Fruit fly (Drosophila melanogaster) whole organism, embryonic: ENCODE data around the gene Zpr1.
A peak's percentile ranks its signal among the peaks of the same experiment; 100 is the strongest.

ENCODE experiments used
- B-H1 ChIP-seq: fragments of 200-800 bp; sonication (Bioruptor generic); IDR thresholded peaks from 3 replicates; pipeline ENCODE4 v1.3.6; 2022; ENCODE audit warnings: missing biosample characterization, missing genetic modification characterization
- CG12744 ChIP-seq: fragments of 200-800 bp; sonication (Bioruptor generic); optimal IDR thresholded peaks from 2 replicates; lab custom pipeline; 2016; ENCODE audit warnings: missing biosample characterization, missing genetic modification characterization
- CG14441 ChIP-seq: fragments of 200-800 bp; sonication (Bioruptor generic); IDR thresholded peaks from 2 replicates; pipeline ENCODE4 v1.3.6; 2022; ENCODE audit warnings: missing biosample characterization, missing genetic modification characterization
- CG14965 ChIP-seq: fragments of 200-800 bp; sonication (Bioruptor generic); optimal IDR thresholded peaks from 2 replicates; lab custom pipeline; 2016; ENCODE audit warnings: missing biosample characterization, missing genetic modification characterization, borderline replicate concordance
- CG15479 ChIP-seq: fragments of 200-800 bp; sonication (Bioruptor generic); optimal IDR thresholded peaks from 3 replicates; lab custom pipeline; 2019; ENCODE audit warnings: missing biosample characterization, mild to moderate bottlenecking, missing genetic modification characterization, moderate library complexity
- CG1603 ChIP-seq: fragments of 200-800 bp; sonication (Bioruptor generic); optimal IDR thresholded peaks from 2 replicates; lab custom pipeline; 2019; ENCODE audit warnings: missing biosample characterization, mild to moderate bottlenecking, missing genetic modification characterization, moderate library complexity
- CG17385 ChIP-seq: fragments of 200-800 bp; sonication (Bioruptor generic); optimal IDR thresholded peaks from 3 replicates; lab custom pipeline; 2018; ENCODE audit warnings: missing biosample characterization, mild to moderate bottlenecking, missing genetic modification characterization
- CG2120 ChIP-seq: fragments of 200-800 bp; sonication (Bioruptor generic); optimal IDR thresholded peaks from 3 replicates; lab custom pipeline; 2016; ENCODE audit warnings: missing biosample characterization, missing genetic modification characterization
- CG2199 ChIP-seq: fragments of 200-800 bp; sonication (Bioruptor generic); IDR thresholded peaks from 3 replicates; pipeline ENCODE4 v1.3.6; 2022; ENCODE audit warnings: missing biosample characterization, missing genetic modification characterization
- CG30020 ChIP-seq: fragments of 200-800 bp; optimal IDR thresholded peaks from 2 replicates; lab custom pipeline; 2019; ENCODE audit warnings: missing biosample characterization, mild to moderate bottlenecking, missing genetic modification characterization, moderate library complexity
- CG31388 ChIP-seq: fragments of 200-800 bp; sonication (Bioruptor generic); optimal IDR thresholded peaks from 2 replicates; lab custom pipeline; 2016; ENCODE audit warnings: missing biosample characterization, missing genetic modification characterization
- CG32532 ChIP-seq: fragments of 200-800 bp; sonication (Bioruptor generic); IDR thresholded peaks from 2 replicates; pipeline ENCODE4 v1.3.6; 2022; ENCODE audit warnings: missing biosample characterization, missing genetic modification characterization
- CG6175 ChIP-seq: fragments of 200-800 bp; sonication (Bioruptor generic); IDR thresholded peaks from 3 replicates; pipeline ENCODE4 v1.3.6; 2022; ENCODE audit warnings: missing biosample characterization, missing genetic modification characterization
- CG6765 ChIP-seq: fragments of 200-800 bp; sonication (Bioruptor generic); optimal IDR thresholded peaks from 3 replicates; lab custom pipeline; 2017; ENCODE audit warnings: missing biosample characterization, mild to moderate bottlenecking, missing genetic modification characterization
- CG6854 ChIP-seq: fragments of 200-800 bp; sonication (Bioruptor generic); optimal IDR thresholded peaks from 3 replicates; lab custom pipeline; 2017; ENCODE audit warnings: missing biosample characterization, mild to moderate bottlenecking, missing genetic modification characterization
- CG9876 ChIP-seq: fragments of 200-800 bp; sonication (Bioruptor generic); optimal IDR thresholded peaks from 2 replicates; lab custom pipeline; 2016; ENCODE audit warnings: missing biosample characterization, missing genetic modification characterization
- CG9932 ChIP-seq: fragments of 200-800 bp; sonication (Bioruptor generic); IDR thresholded peaks from 2 replicates; pipeline ENCODE4 v1.3.6; 2022; ENCODE audit warnings: missing biosample characterization, missing genetic modification characterization
- CrebB ChIP-seq: fragments of 200-800 bp; sonication (Bioruptor generic); optimal IDR thresholded peaks from 3 replicates; lab custom pipeline; 2018; ENCODE audit warnings: missing biosample characterization, mild to moderate bottlenecking, missing genetic modification characterization
- D19A ChIP-seq: fragments of 200-800 bp; optimal IDR thresholded peaks from 3 replicates; lab custom pipeline; 2019; ENCODE audit warnings: missing biosample characterization, mild to moderate bottlenecking, missing genetic modification characterization, moderate library complexity
- Dad ChIP-seq: fragments of 200-800 bp; sonication (Bioruptor generic); optimal IDR thresholded peaks from 3 replicates; lab custom pipeline; 2016; ENCODE audit warnings: missing biosample characterization, missing genetic modification characterization
- Doc2 ChIP-seq: fragments of 200-800 bp; sonication (Bioruptor generic); IDR thresholded peaks from 2 replicates; pipeline ENCODE4 v1.3.6; 2022; ENCODE audit warnings: missing biosample characterization, missing genetic modification characterization
- Drgx ChIP-seq: fragments of 200-800 bp; sonication (Bioruptor generic); IDR thresholded peaks from 2 replicates; pipeline ENCODE4 v1.3.6; 2022; ENCODE audit warnings: missing biosample characterization, missing genetic modification characterization
- Elba2 ChIP-seq: fragments of 200-800 bp; sonication (Bioruptor generic); optimal IDR thresholded peaks from 3 replicates; lab custom pipeline; 2016; ENCODE audit warnings: missing biosample characterization, missing genetic modification characterization
- Fer3 ChIP-seq: fragments of 200-800 bp; sonication (Bioruptor generic); optimal IDR thresholded peaks from 2 replicates; lab custom pipeline; 2018; ENCODE audit warnings: missing biosample characterization, mild to moderate bottlenecking, missing genetic modification characterization, moderate library complexity
- HLH3B ChIP-seq: fragments of 200-800 bp; sonication (Bioruptor generic); IDR thresholded peaks from 2 replicates; pipeline ENCODE4 v1.3.6; 2022; ENCODE audit warnings: missing biosample characterization, missing genetic modification characterization
- Hmr ChIP-seq: fragments of 200-800 bp; sonication (Bioruptor generic); optimal IDR thresholded peaks from 3 replicates; lab custom pipeline; 2017; ENCODE audit warnings: mild to moderate bottlenecking, missing biosample characterization, missing genetic modification reagents, missing genetic modification characterization
- Hr51 ChIP-seq, 2 experiments: fragments of 200-800 bp; sonication (Bioruptor generic); optimal IDR thresholded peaks; 2 replicates in 1 of 2; 3 replicates in 1 of 2; lab custom pipeline; 2016 to 2018; ENCODE audit warnings: missing biosample characterization in 2 of 2, missing genetic modification characterization in 2 of 2, mild to moderate bottlenecking in 1 of 2, moderate library complexity in 1 of 2
- Hsf ChIP-seq: fragments of 200-800 bp; sonication (Bioruptor generic); optimal IDR thresholded peaks from 3 replicates; lab custom pipeline; 2016; ENCODE audit warnings: missing biosample characterization, missing genetic modification characterization
- NFAT ChIP-seq: fragments of 200-800 bp; sonication (Bioruptor generic); IDR thresholded peaks from 2 replicates; pipeline ENCODE4 v1.3.6; 2022; ENCODE audit warnings: missing biosample characterization, missing genetic modification characterization
- Nf-YC ChIP-seq: fragments of 200-800 bp; optimal IDR thresholded peaks from 3 replicates; lab custom pipeline; 2019; ENCODE audit warnings: missing biosample characterization, mild to moderate bottlenecking, missing genetic modification characterization, moderate library complexity
- Oaz ChIP-seq: fragments of 200-800 bp; sonication (Bioruptor generic); IDR thresholded peaks from 2 replicates; pipeline ENCODE4 v1.3.6; 2022; ENCODE audit warnings: missing biosample characterization, missing genetic modification characterization
- al ChIP-seq: fragments of 200-800 bp; sonication (Bioruptor generic); IDR thresholded peaks from 2 replicates; pipeline ENCODE4 v1.3.6; 2022; ENCODE audit warnings: missing biosample characterization, missing genetic modification characterization
- amos ChIP-seq: fragments of 200-800 bp; sonication (Bioruptor generic); IDR thresholded peaks from 2 replicates; pipeline ENCODE4 v1.3.6; 2022; ENCODE audit warnings: missing biosample characterization, missing genetic modification characterization; ENCODE audit not compliant: partially characterized antibody
- ase ChIP-seq: fragments of 200-800 bp; sonication (Bioruptor generic); IDR thresholded peaks from 3 replicates; pipeline ENCODE4 v1.3.6; 2022; ENCODE audit warnings: missing biosample characterization, missing genetic modification characterization
- bbx ChIP-seq: fragments of 200-800 bp; sonication (Bioruptor generic); IDR thresholded peaks from 2 replicates; pipeline ENCODE4 v1.3.6; 2022; ENCODE audit warnings: missing biosample characterization, missing genetic modification characterization; ENCODE audit not compliant: partially characterized antibody
- ci ChIP-seq: fragments of 200-800 bp; sonication (Bioruptor generic); IDR thresholded peaks from 3 replicates; pipeline ENCODE4 v1.3.6; 2022; ENCODE audit warnings: missing biosample characterization, missing genetic modification characterization
- crc ChIP-seq: fragments of 200-800 bp; sonication (Bioruptor generic); optimal IDR thresholded peaks from 2 replicates; lab custom pipeline; 2016; ENCODE audit warnings: missing biosample characterization, missing genetic modification characterization
- gcm2 ChIP-seq: fragments of 200-800 bp; sonication (Bioruptor generic); optimal IDR thresholded peaks from 2 replicates; lab custom pipeline; 2016; ENCODE audit warnings: missing biosample characterization, missing genetic modification characterization
- gsb ChIP-seq: fragments of 200-800 bp; sonication (Bioruptor generic); IDR thresholded peaks from 2 replicates; pipeline ENCODE4 v1.3.6; 2022; ENCODE audit warnings: missing biosample characterization, missing genetic modification characterization
- odd ChIP-seq: fragments of 200-800 bp; sonication (Bioruptor generic); optimal IDR thresholded peaks from 2 replicates; lab custom pipeline; 2017; ENCODE audit warnings: missing biosample characterization, mild to moderate bottlenecking, missing genetic modification characterization
- otp ChIP-seq: fragments of 200-800 bp; sonication (Bioruptor generic); IDR thresholded peaks from 3 replicates; pipeline ENCODE4, ENCODE4 v1.3.6; 2022; ENCODE audit warnings: missing biosample characterization, missing genetic modification characterization
- pan ChIP-seq, 4 experiments: fragments of >200 bp in 3 of 4; fragments of 200-800 bp in 1 of 4; sonication (Bioruptor generic) in 1 of 4; optimal IDR thresholded peaks in 3 of 4; IDR thresholded peaks in 1 of 4; 2 replicates each; pipeline versions ENCODE4 v1.3.6 to Lab custom; 2017 to 2022; ENCODE audit warnings: missing biosample characterization in 2 of 4, missing genetic modification characterization in 2 of 4, mixed read lengths in 1 of 4
- pzg ChIP-seq: fragments of 200-800 bp; sonication (Bioruptor generic); optimal IDR thresholded peaks from 3 replicates; lab custom pipeline; 2018; ENCODE audit warnings: missing biosample characterization, mild to moderate bottlenecking, missing genetic modification characterization, moderate library complexity
- sna ChIP-seq: fragments of 200-800 bp; sonication (Bioruptor generic); IDR thresholded peaks from 2 replicates; pipeline ENCODE4 v1.3.6; 2022; ENCODE audit warnings: missing biosample characterization, missing genetic modification characterization; ENCODE audit not compliant: partially characterized antibody
- sob ChIP-seq: fragments of 200-800 bp; sonication (Bioruptor generic); IDR thresholded peaks from 2 replicates; pipeline ENCODE4 v1.3.6; 2022; ENCODE audit warnings: missing biosample characterization, missing genetic modification characterization
- tio ChIP-seq: fragments of 200-800 bp; sonication (Bioruptor generic); optimal IDR thresholded peaks from 2 replicates; lab custom pipeline; 2017; ENCODE audit warnings: missing biosample characterization, missing genetic modification characterization, inconsistent platforms
- ttk ChIP-seq: fragments of 200-800 bp; sonication (Bioruptor generic); IDR thresholded peaks from 2 replicates; pipeline ENCODE4 v2.1.2; 2022; ENCODE audit warnings: missing biosample characterization, missing genetic modification characterization
- unpg ChIP-seq: fragments of 200-800 bp; sonication (Bioruptor generic); optimal IDR thresholded peaks from 3 replicates; lab custom pipeline; 2018; ENCODE audit warnings: missing biosample characterization, mild to moderate bottlenecking, missing genetic modification characterization, moderate library complexity
- vvl ChIP-seq: fragments of 200-800 bp; sonication (Bioruptor generic); IDR thresholded peaks from 2 replicates; pipeline ENCODE4 v1.3.6; 2022; ENCODE audit warnings: missing biosample characterization, missing genetic modification characterization
- wek ChIP-seq: fragments of 200-800 bp; sonication (Bioruptor generic); optimal IDR thresholded peaks from 3 replicates; lab custom pipeline; 2018; ENCODE audit warnings: missing biosample characterization, mild to moderate bottlenecking, missing genetic modification characterization, moderate library complexity
- wor ChIP-seq: fragments of 200-800 bp; sonication (Bioruptor generic); IDR thresholded peaks from 2 replicates; pipeline ENCODE4 v1.3.6; 2022; ENCODE audit warnings: missing biosample characterization, missing genetic modification characterization

Gene Zpr1

DNA sequence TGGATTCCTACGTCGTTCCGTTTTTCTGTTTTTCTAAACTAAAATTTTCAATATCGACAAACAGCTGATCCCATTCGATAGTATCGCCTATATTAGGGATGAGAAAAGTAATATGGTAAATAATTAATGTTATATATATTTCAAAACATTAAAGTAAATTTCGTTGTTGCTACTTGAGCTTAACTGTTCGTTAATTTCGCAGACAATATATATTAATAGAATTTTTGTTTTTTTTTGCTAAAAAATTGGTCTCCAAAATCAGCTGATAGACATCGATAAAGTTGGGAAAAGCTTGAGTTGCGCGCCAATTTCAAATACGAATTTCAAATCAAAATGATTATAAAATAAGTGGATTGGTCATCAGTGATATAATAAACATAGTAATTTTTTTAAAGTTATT is 34.5 kb upstream of the Zpr1 start, which contains the start of gene CG12118 (continued):
- TF ChIP-seq sob (GFP tag; lab: Robert Waterston, UW), result peak; percentile 90
- TF ChIP-seq NFAT (GFP tag; lab: Robert Waterston, UW), result peak; percentile 78
- TF ChIP-seq pzg, result peak; percentile 49
- TF ChIP-seq ase, result peak; percentile 71; the same call in 2 of the 3 replicates
- TF ChIP-seq Dad (GFP tag; lab: Kevin White, UChicago), result no peak
- TF ChIP-seq Fer3 (tag; lab: Kevin White, UChicago), result peak; percentile 75
- TF ChIP-seq Drgx (GFP tag; lab: Robert Waterston, UW), result peak; percentile 62
- peak; percentile 13 for TF ChIP-seq gcm2 (GFP tag; lab: Kevin White, UChicago)
- peak; percentile 43 for TF ChIP-seq odd
- 0 out of 3 replicates have a peak, but pooled peaks have one; percentile 22 for TF ChIP-seq CG6175 (GFP tag; lab: Robert Waterston, UW)
- TF ChIP-seq CG15479 (GFP tag; lab: Kevin White, UChicago), result no peak
- peak; percentile 72 for TF ChIP-seq Hmr (GFP tag; lab: Kevin White, UChicago)
- TF ChIP-seq D19A (tag; lab: Kevin White, UChicago), result peak; percentile 63
- peak; percentile 23 for TF ChIP-seq Elba2 (GFP tag; lab: Kevin White, UChicago)
- no peak for TF ChIP-seq CG2199 (GFP tag; lab: Robert Waterston, UW)
- peak; percentile 81 for TF ChIP-seq unpg (GFP tag; lab: Kevin White, UChicago)
- peak; percentile 91 for TF ChIP-seq vvl (GFP tag; lab: Robert Waterston, UW)
- peak; percentile 41 for TF ChIP-seq CG30020 (tag; lab: Kevin White, UChicago)
- TF ChIP-seq tio (GFP tag; lab: Kevin White, UChicago), result peak; percentile 76
- TF ChIP-seq CG9876 (GFP tag; lab: Kevin White, UChicago), result no peak
- peak; percentile 71 for TF ChIP-seq CG17385 (GFP tag; lab: Kevin White, UChicago)
- TF ChIP-seq HLH3B, result peak; percentile 78
- TF ChIP-seq crc (GFP tag; lab: Kevin White, UChicago), result no peak
- peak; percentile 90 for TF ChIP-seq ci (GFP tag; lab: Robert Waterston, UW)
- peak; percentile 53 to 80 for TF ChIP-seq Hr51 (GFP tag; optimal IDR thresholded peaks at IDR 0.05; lab: Kevin White, UChicago)
- peak; percentile 71 for TF ChIP-seq Hsf
- peak; percentile 84 for TF ChIP-seq bbx (GFP tag; lab: Robert Waterston, UW)
- TF ChIP-seq Oaz (GFP tag; lab: Robert Waterston, UW), result peak; percentile 48; the same call in 1 of the 2 replicates
- TF ChIP-seq gsb (GFP tag; lab: Robert Waterston, UW), result peak; percentile 33; the same call in 1 of the 2 replicates
- peak; percentile 89 for TF ChIP-seq CG9932 (GFP tag; lab: Robert Waterston, UW)
- TF ChIP-seq CG31388 (GFP tag; lab: Kevin White, UChicago), result peak; percentile 42
- TF ChIP-seq B-H1 (GFP tag; lab: Robert Waterston, UW), result peak; percentile 62
- no peak for TF ChIP-seq pan (optimal IDR thresholded peaks at IDR 0.05; lab: Kevin White, UChicago)
- TF ChIP-seq pan (GFP tag; optimal IDR thresholded peaks at IDR 0.05 in 1 of 2, IDR thresholded peaks at IDR 0.05 in 1 of 2), result peak in 1 of 2 experiments; percentile 84
- peak; percentile 73; the same call in 2 of the 3 replicates for TF ChIP-seq otp
- TF ChIP-seq CG14441 (GFP tag; lab: Robert Waterston, UW), result peak; percentile 78
- no peak for TF ChIP-seq CG6765 (GFP tag; lab: Kevin White, UChicago)
- TF ChIP-seq sna (GFP tag; lab: Robert Waterston, UW), result peak; percentile 95
- peak; percentile 71 for TF ChIP-seq ttk (GFP tag; lab: Robert Waterston, UW)
- peak; percentile 67 for TF ChIP-seq wor (GFP tag; lab: Robert Waterston, UW)
- TF ChIP-seq CG14965 (GFP tag; lab: Kevin White, UChicago), result no peak
- TF ChIP-seq amos (GFP tag; lab: Robert Waterston, UW), result peak; percentile 90
- TF ChIP-seq CG1603, result peak; percentile 35
- TF ChIP-seq CG2120 (GFP tag; lab: Kevin White, UChicago), result peak; percentile 86
- no peak for TF ChIP-seq CG12744
- TF ChIP-seq wek (GFP tag; lab: Kevin White, UChicago), result no peak
- no peak for TF ChIP-seq CrebB
- TF ChIP-seq CG32532 (GFP tag; lab: Robert Waterston, UW), result peak; percentile 82
- no peak for TF ChIP-seq CG6854 (GFP tag; lab: Kevin White, UChicago)
- peak; percentile 86 for TF ChIP-seq al (GFP tag; lab: Robert Waterston, UW)
- no peak for TF ChIP-seq Doc2 (GFP tag; lab: Robert Waterston, UW)
- TF ChIP-seq Nf-YC (tag; lab: Kevin White, UChicago), result peak; percentile 51
